Worm (Caenorhabditis elegans): ENCODE data around the gene htrl-1.

Gene htrl-1

DNA sequence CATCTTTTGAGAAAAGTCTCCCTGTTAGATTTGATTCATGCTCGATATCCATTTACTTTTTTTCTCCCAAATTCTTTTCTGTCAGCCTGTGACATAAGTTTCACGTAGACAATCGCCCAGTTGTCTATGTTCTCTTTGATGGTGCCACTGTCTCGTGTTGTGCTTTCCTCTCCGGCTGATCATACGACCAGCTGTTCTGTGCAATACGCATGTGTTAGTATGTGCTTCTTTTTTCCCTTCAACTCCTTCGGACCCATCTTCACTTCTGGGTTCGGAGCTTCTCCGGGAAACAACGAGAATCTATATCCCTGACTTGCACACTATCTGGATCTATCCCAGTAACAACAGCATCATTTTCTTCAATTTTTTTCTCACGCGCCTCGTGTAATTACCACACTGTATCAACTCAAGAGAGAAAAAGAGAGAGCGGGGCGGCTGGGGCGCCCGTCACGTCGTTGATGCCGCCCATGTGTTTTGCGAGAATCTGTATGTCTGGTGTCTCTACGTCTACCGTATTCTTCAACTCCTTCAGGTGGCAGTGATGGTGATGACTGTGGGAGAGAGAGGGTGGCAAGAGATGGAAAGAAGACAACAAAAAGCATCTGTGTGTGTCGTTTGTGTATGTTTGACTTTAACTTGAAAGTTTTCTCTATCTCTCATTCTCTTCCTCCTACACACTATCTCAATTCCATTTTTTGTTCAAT is 35.8 kb upstream of the htrl-1 start:
- TF ChIP-seq nhr-84 (tag; optimal IDR thresholded peaks at IDR 0.05) (no peak), ceh-8 (GFP tag; optimal IDR thresholded peaks at IDR 0.05) (no peak), lsy-2 (tag; optimal IDR thresholded peaks at IDR 0.05) (peak; percentile 67 to 92), pqm-1 (tag; optimal IDR thresholded peaks at IDR 0.05) (peak; percentile 30), sox-4 (tag; optimal IDR thresholded peaks at IDR 0.05) (no peak), snpc-4 (tag; optimal IDR thresholded peaks at IDR 0.05) (peak; percentile 36), lir-3 (tag; optimal IDR thresholded peaks at IDR 0.05; ENCODE audit: poor library complexity) (peak; percentile 29), tlp-1 (tag; optimal IDR thresholded peaks at IDR 0.05) (no peak), nhr-85 (tag) (peak; percentile 99), efl-3 (GFP tag; optimal IDR thresholded peaks at IDR 0.05) (no peak), skn-1 (tag; optimal IDR thresholded peaks at IDR 0.05) (peak; percentile 62), unc-98 (GFP tag; IDR thresholded peaks at IDR 0.05) (no peak; the same call in 1 of the 2 replicates), rnt-1 (tag; optimal IDR thresholded peaks at IDR 0.05) (peak; percentile 79), elt-2 (tag; optimal IDR thresholded peaks at IDR 0.05) (peak; percentile 74), isw-1 (GFP tag; IDR thresholded peaks at IDR 0.05) (no peak; the same call in 1 of the 2 replicates), dpl-1 (GFP tag; optimal IDR thresholded peaks at IDR 0.05) (peak; percentile 19 to 55 (median 25)), mep-1 (tag; optimal IDR thresholded peaks at IDR 0.05) (peak; percentile 74), lin-13 (GFP tag; optimal IDR thresholded peaks at IDR 0.05) (peak; percentile 75), C16A3.4 (tag; optimal IDR thresholded peaks at IDR 0.05) (peak; percentile 83), mab-9 (GFP tag; IDR thresholded peaks at IDR 0.05) (no peak), ztf-4 (tag; optimal IDR thresholded peaks at IDR 0.05) (peak; percentile 2), fkh-10 (GFP tag; optimal IDR thresholded peaks at IDR 0.05) (no peak), grh-1 (GFP tag; IDR thresholded peaks at IDR 0.05) (peak; percentile 77), nhr-47 (tag; optimal IDR thresholded peaks at IDR 0.05) (peak; percentile 76), efl-1 (optimal IDR thresholded peaks at IDR 0.05) (peak; percentile 56 to 57), efl-1 (GFP tag; optimal IDR thresholded peaks at IDR 0.05 in 1 of 2) (peak; percentile 26 to 95), nhr-237 (tag; optimal IDR thresholded peaks at IDR 0.05) (peak; percentile 35), tbx-2 (tag; optimal IDR thresholded peaks at IDR 0.05) (peak; percentile 91), hlh-4 (tag; optimal IDR thresholded peaks at IDR 0.05) (no peak), zag-1 (tag; optimal IDR thresholded peaks at IDR 0.05) (no peak), vab-15 (tag; optimal IDR thresholded peaks at IDR 0.05) (peak; percentile 52), egl-27 (tag; optimal IDR thresholded peaks at IDR 0.05) (peak; percentile 80 to 84), swsn-7 (tag; optimal IDR thresholded peaks at IDR 0.05) (peak; percentile 81), ceh-90 (tag; optimal IDR thresholded peaks at IDR 0.05) (no peak), ztf-11 (tag; optimal IDR thresholded peaks at IDR 0.05) (peak in 1 of 2 experiments; percentile 13), dsc-1 (tag; optimal IDR thresholded peaks at IDR 0.05) (peak; percentile 97), hpl-2 (GFP tag; optimal IDR thresholded peaks at IDR 0.05) (peak; percentile 20), lin-15B (tag; optimal IDR thresholded peaks at IDR 0.05) (no peak), nhr-11 (tag; optimal IDR thresholded peaks at IDR 0.05) (peak; percentile 30), nhr-77 (tag; optimal IDR thresholded peaks at IDR 0.05) (peak; percentile 79), nhr-20 (tag; optimal IDR thresholded peaks at IDR 0.05) (peak; percentile 97), unc-86 (tag; optimal IDR thresholded peaks at IDR 0.05) (no peak), alr-1 (tag; optimal IDR thresholded peaks at IDR 0.05; ENCODE audit: borderline replicate concordance) (no peak), nhr-19 (GFP tag; conservative IDR thresholded peaks at IDR 0.05) (peak; percentile 84), ceh-88 (GFP tag; IDR thresholded peaks at IDR 0.05) (0 out of 2 replicates have a peak, but pooled peaks have one; percentile 23), blmp-1 (tag; optimal IDR thresholded peaks at IDR 0.05) (peak; percentile 92), fos-1 (tag; optimal IDR thresholded peaks at IDR 0.05) (peak; percentile 82), xbp-1 (tag; optimal IDR thresholded peaks at IDR 0.05) (peak; percentile 66), snu-23 (GFP tag; optimal IDR thresholded peaks at IDR 0.05) (peak; percentile 94), jun-1 (tag; optimal IDR thresholded peaks at IDR 0.05) (peak; percentile 58), Y116A8C.19 (tag; optimal IDR thresholded peaks at IDR 0.05; ENCODE audit: borderline replicate concordance) (no peak), fkh-4 (tag; optimal IDR thresholded peaks at IDR 0.05; ENCODE audit: borderline replicate concordance) (peak; percentile 72)

Data from whole organism, L1 larva.